Worm (Caenorhabditis elegans): Measurements from ENCODE around the gene W06F12.3.

DNA sequence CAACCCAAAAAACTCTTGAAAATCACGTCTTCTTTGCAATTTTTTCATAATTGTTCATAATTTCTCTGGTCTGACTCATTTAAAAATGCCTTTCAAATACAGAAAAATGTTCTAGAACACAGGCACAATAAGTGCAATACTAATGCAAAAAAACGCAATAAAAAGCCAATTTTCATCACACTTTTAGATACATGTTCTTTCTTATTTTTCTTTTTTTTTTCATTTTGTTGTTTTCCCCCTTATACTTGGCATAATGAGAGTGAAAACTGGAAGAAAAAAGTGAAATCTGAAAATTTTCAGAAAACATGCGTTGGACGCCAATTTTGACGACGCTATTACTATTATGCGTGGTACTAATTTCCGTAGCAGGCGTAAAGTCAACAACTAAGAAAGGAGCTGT lies 9.1 kb downstream of the W06F12.3 start, which contains the start of gene tyr-2:
- no peak for TF ChIP-seq unc-98 (GFP tag; IDR thresholded peaks at IDR 0.05)
- no peak for TF ChIP-seq nhr-12 (tag; optimal IDR thresholded peaks at IDR 0.05)
